ENCODE assay signal across 2 fruit fly cellular contexts in genomic region chrX:7490927-7491326, dm6.
A peak's percentile ranks its signal among the peaks of the same experiment; 100 is the strongest.
TF ChIP-seq lines count a peak whose summit lies in the region.

No protein-coding gene starts in this region.

TF ChIP-seq in whole organism, prepupa, 60 proteins besides CTCF, POLR2A, EP300 and RAD21 (continued from another document):
- TF ChIP-seq Sox102F (GFP tag; optimal IDR thresholded peaks at IDR 0.05; lab: Kevin White, UChicago) (peak; percentile 57), fkh (GFP tag; optimal IDR thresholded peaks at IDR 0.05; lab: Kevin White, UChicago) (no peak), CG8632 (GFP tag; optimal IDR thresholded peaks at IDR 0.05; lab: Kevin White, UChicago) (peak; percentile 58), CG4318 (GFP tag; optimal IDR thresholded peaks at IDR 0.05; lab: Kevin White, UChicago) (no peak), lz (GFP tag; optimal IDR thresholded peaks at IDR 0.05; lab: Kevin White, UChicago) (peak; percentile 59), eg (GFP tag; IDR thresholded peaks at IDR 0.05; lab: Robert Waterston, UW) (0 out of 3 replicates have a peak, but pooled peaks have one; percentile 48), Smox (GFP tag; optimal IDR thresholded peaks at IDR 0.05; lab: Kevin White, UChicago) (peak; percentile 57), OdsH (GFP tag; optimal IDR thresholded peaks at IDR 0.05; lab: Kevin White, UChicago) (peak; percentile 60), achi (GFP tag; optimal IDR thresholded peaks at IDR 0.05; lab: Kevin White, UChicago) (peak; percentile 58), fd85E (GFP tag; optimal IDR thresholded peaks at IDR 0.05; lab: Kevin White, UChicago) (no peak), CG11294 (GFP tag; IDR thresholded peaks at IDR 0.05; lab: Robert Waterston, UW) (no peak), esn (GFP tag; optimal IDR thresholded peaks at IDR 0.05; lab: Kevin White, UChicago) (peak; percentile 70), vri (GFP tag; optimal IDR thresholded peaks at IDR 0.05; lab: Kevin White, UChicago) (peak; percentile 23), CG11762 (GFP tag; optimal IDR thresholded peaks at IDR 0.05; lab: Kevin White, UChicago; ENCODE audit: insufficient read depth) (peak; percentile 36), CG6792 (GFP tag; optimal IDR thresholded peaks at IDR 0.05; lab: Kevin White, UChicago) (peak; percentile 73), CG6854 (GFP tag; optimal IDR thresholded peaks at IDR 0.05; lab: Kevin White, UChicago) (no peak), CG34406 (GFP tag; optimal IDR thresholded peaks at IDR 0.05; lab: Kevin White, UChicago) (peak; percentile 53), Blimp-1 (GFP tag; optimal IDR thresholded peaks at IDR 0.05; lab: Kevin White, UChicago) (no peak), Gug (GFP tag; IDR thresholded peaks at IDR 0.05; lab: Robert Waterston, UW) (0 out of 2 replicates have a peak, but pooled peaks have one; percentile 29), Sox15 (GFP tag; optimal IDR thresholded peaks at IDR 0.05; lab: Kevin White, UChicago) (peak; percentile 42), CG8119 (GFP tag; IDR thresholded peaks at IDR 0.05; lab: Robert Waterston, UW) (no peak; the same call in 2 of the 3 replicates), Ets21C (GFP tag; optimal IDR thresholded peaks at IDR 0.05; lab: Kevin White, UChicago) (peak; percentile 16), dsx (GFP tag; optimal IDR thresholded peaks at IDR 0.05; lab: Kevin White, UChicago; ENCODE audit: poor library complexity, severe bottlenecking) (peak; percentile 39), Hr38 (GFP tag; optimal IDR thresholded peaks at IDR 0.05; lab: Kevin White, UChicago) (no peak), CG3919 (GFP tag; optimal IDR thresholded peaks at IDR 0.05; lab: Kevin White, UChicago) (peak; percentile 74), CG15336 (GFP tag; IDR thresholded peaks at IDR 0.05; lab: Robert Waterston, UW) (no peak), CG6163 (GFP tag; IDR thresholded peaks at IDR 0.05; lab: Robert Waterston, UW) (peak; percentile 80), CG6276 (GFP tag; optimal IDR thresholded peaks at IDR 0.05; lab: Kevin White, UChicago) (no peak), ss (GFP tag; optimal IDR thresholded peaks at IDR 0.05; lab: Kevin White, UChicago) (peak; percentile 18 to 43), Hr4 (GFP tag; optimal IDR thresholded peaks at IDR 0.05; lab: Kevin White, UChicago) (peak; percentile 19), CG6808 (GFP tag; optimal IDR thresholded peaks at IDR 0.05; lab: Kevin White, UChicago) (peak; percentile 62), CG31627 (GFP tag; optimal IDR thresholded peaks at IDR 0.05; lab: Kevin White, UChicago) (peak; percentile 41), fd59A (GFP tag; optimal IDR thresholded peaks at IDR 0.05; lab: Kevin White, UChicago) (peak; percentile 66), CG9139 (GFP tag; optimal IDR thresholded peaks at IDR 0.05; lab: Kevin White, UChicago) (peak; percentile 41), CG32006 (GFP tag; optimal IDR thresholded peaks at IDR 0.05; lab: Kevin White, UChicago) (peak; percentile 51)

TF ChIP-seq in whole organism, wandering third instar larva, 38 proteins besides CTCF, POLR2A, EP300 and RAD21 (continued from another document):
- peak; percentile 56 for TF ChIP-seq dmrt93B (GFP tag; optimal IDR thresholded peaks at IDR 0.05; lab: Kevin White, UChicago)
- no peak for TF ChIP-seq lola (GFP tag; optimal IDR thresholded peaks at IDR 0.05; lab: Kevin White, UChicago)
- TF ChIP-seq ey (GFP tag; optimal IDR thresholded peaks at IDR 0.05; lab: Kevin White, UChicago) = peak; percentile 34
